Fruit fly (Drosophila melanogaster) whole organism, embryonic: Measurements from ENCODE around the gene HP1c.

Experiments used
- Abd-B ChIP-seq: fragments of 200-800 bp; sonication (Bioruptor generic); optimal IDR thresholded peaks from 2 replicates; lab custom pipeline; 2018; ENCODE audit warnings: missing biosample characterization, mild to moderate bottlenecking, missing genetic modification characterization, moderate library complexity
- Atf6 ChIP-seq: fragments of 200-800 bp; sonication (Bioruptor generic); IDR thresholded peaks from 2 replicates; pipeline ENCODE4 v1.3.6; 2022; ENCODE audit warnings: missing biosample characterization, missing genetic modification characterization
- Bdp1 ChIP-seq: fragments of 200-800 bp; sonication (Bioruptor generic); optimal IDR thresholded peaks from 3 replicates; lab custom pipeline; 2016; ENCODE audit warnings: missing biosample characterization, missing genetic modification characterization
- CG10147 ChIP-seq: fragments of 200-800 bp; sonication (Bioruptor generic); optimal IDR thresholded peaks from 2 replicates; lab custom pipeline; 2019; ENCODE audit warnings: missing biosample characterization, mild to moderate bottlenecking, missing genetic modification characterization, moderate library complexity
- CG10267 ChIP-seq: fragments of 200-800 bp; sonication (Bioruptor generic); optimal IDR thresholded peaks from 2 replicates; lab custom pipeline; 2018; ENCODE audit warnings: missing biosample characterization, mild to moderate bottlenecking, missing genetic modification characterization, moderate library complexity
- CG10462 ChIP-seq: fragments of 200-800 bp; sonication (Bioruptor generic); optimal IDR thresholded peaks from 2 replicates; lab custom pipeline; 2016; ENCODE audit warnings: missing biosample characterization, missing genetic modification characterization
- CG10565 ChIP-seq: fragments of 200-800 bp; sonication (Bioruptor generic); optimal IDR thresholded peaks from 3 replicates; lab custom pipeline; 2016; ENCODE audit warnings: missing biosample characterization, mild to moderate bottlenecking, missing genetic modification characterization
- CG11398 ChIP-seq: fragments of 200-800 bp; sonication (Bioruptor generic); optimal IDR thresholded peaks from 2 replicates; lab custom pipeline; 2016; ENCODE audit warnings: missing biosample characterization, missing genetic modification characterization
- CG11504 ChIP-seq: fragments of 200-800 bp; sonication (Bioruptor generic); optimal IDR thresholded peaks from 3 replicates; lab custom pipeline; 2019; ENCODE audit warnings: missing biosample characterization, mild to moderate bottlenecking, missing genetic modification characterization, moderate library complexity
- CG12104 ChIP-seq: fragments of 200-800 bp; sonication (Bioruptor generic); optimal IDR thresholded peaks from 3 replicates; lab custom pipeline; 2016; ENCODE audit warnings: missing biosample characterization, missing genetic modification characterization
- CG13424 ChIP-seq: fragments of 200-800 bp; sonication (Bioruptor generic); optimal IDR thresholded peaks from 2 replicates; lab custom pipeline; 2019; ENCODE audit warnings: missing biosample characterization, mild to moderate bottlenecking, missing genetic modification characterization, moderate library complexity
- CG13894 ChIP-seq: fragments of 200-800 bp; sonication (Bioruptor generic); optimal IDR thresholded peaks from 3 replicates; lab custom pipeline; 2018; ENCODE audit warnings: missing biosample characterization, mild to moderate bottlenecking, missing genetic modification characterization, moderate library complexity
- CG14014 ChIP-seq: fragments of 200-800 bp; sonication (Bioruptor generic); IDR thresholded peaks from 2 replicates; pipeline ENCODE4 v1.3.6; 2022; ENCODE audit warnings: missing biosample characterization, missing genetic modification characterization
- CG15514 ChIP-seq: fragments of 200-800 bp; sonication (Bioruptor generic); optimal IDR thresholded peaks from 3 replicates; lab custom pipeline; 2017; ENCODE audit warnings: missing biosample characterization, missing genetic modification characterization, mild to moderate bottlenecking, moderate library complexity, missing genetic modification reagents
- CG17385 ChIP-seq: fragments of 200-800 bp; sonication (Bioruptor generic); optimal IDR thresholded peaks from 3 replicates; lab custom pipeline; 2018; ENCODE audit warnings: missing biosample characterization, mild to moderate bottlenecking, missing genetic modification characterization
- CG1832 ChIP-seq: fragments of 200-800 bp; sonication (Bioruptor generic); optimal IDR thresholded peaks from 2 replicates; lab custom pipeline; 2017; ENCODE audit warnings: missing biosample characterization, mild to moderate bottlenecking, missing genetic modification characterization, inconsistent platforms
- CG18476 ChIP-seq: fragments of 200-800 bp; sonication (Bioruptor generic); optimal IDR thresholded peaks from 2 replicates; lab custom pipeline; 2016; ENCODE audit warnings: missing biosample characterization, mild to moderate bottlenecking, missing genetic modification characterization
- CG2875 ChIP-seq: fragments of 200-800 bp; sonication (Bioruptor generic); optimal IDR thresholded peaks from 2 replicates; lab custom pipeline; 2017; ENCODE audit warnings: missing biosample characterization, mild to moderate bottlenecking, missing genetic modification characterization, missing genetic modification reagents
- CG3281 ChIP-seq: fragments of 200-800 bp; sonication (Bioruptor generic); optimal IDR thresholded peaks from 3 replicates; lab custom pipeline; 2017; ENCODE audit warnings: missing biosample characterization, mild to moderate bottlenecking, missing genetic modification characterization
- CG34224 ChIP-seq: fragments of 200-800 bp; sonication (Bioruptor generic); IDR thresholded peaks from 3 replicates; pipeline ENCODE4 v1.3.6; 2022; ENCODE audit warnings: missing biosample characterization, missing genetic modification characterization; ENCODE audit not compliant: partially characterized antibody
- CG4820 ChIP-seq: fragments of 200-800 bp; sonication (Bioruptor generic); optimal IDR thresholded peaks from 3 replicates; lab custom pipeline; 2016; ENCODE audit warnings: missing biosample characterization, missing genetic modification characterization
- CG7745 ChIP-seq: fragments of 200-800 bp; sonication (Bioruptor generic); optimal IDR thresholded peaks from 2 replicates; lab custom pipeline; 2018; ENCODE audit warnings: missing biosample characterization, mild to moderate bottlenecking, missing genetic modification characterization, moderate library complexity
- CG9817 ChIP-seq: fragments of 200-800 bp; sonication (Bioruptor generic); optimal IDR thresholded peaks from 2 replicates; lab custom pipeline; 2018; ENCODE audit warnings: missing biosample characterization, mild to moderate bottlenecking, missing genetic modification characterization, moderate library complexity
- CG9876 ChIP-seq: fragments of 200-800 bp; sonication (Bioruptor generic); optimal IDR thresholded peaks from 2 replicates; lab custom pipeline; 2016; ENCODE audit warnings: missing biosample characterization, missing genetic modification characterization
- CrebB ChIP-seq: fragments of 200-800 bp; sonication (Bioruptor generic); optimal IDR thresholded peaks from 3 replicates; lab custom pipeline; 2018; ENCODE audit warnings: missing biosample characterization, mild to moderate bottlenecking, missing genetic modification characterization
- Deaf1 ChIP-seq: fragments of 200-800 bp; optimal IDR thresholded peaks from 3 replicates; lab custom pipeline; 2019; ENCODE audit warnings: missing biosample characterization, mild to moderate bottlenecking, missing genetic modification characterization, moderate library complexity
- Doc2 ChIP-seq: fragments of 200-800 bp; sonication (Bioruptor generic); IDR thresholded peaks from 2 replicates; pipeline ENCODE4 v1.3.6; 2022; ENCODE audit warnings: missing biosample characterization, missing genetic modification characterization
- Doc3 ChIP-seq: fragments of 200-800 bp; sonication (Bioruptor generic); IDR thresholded peaks from 3 replicates; pipeline ENCODE4 v1.3.6; 2022; ENCODE audit warnings: missing biosample characterization, missing genetic modification characterization; ENCODE audit not compliant: partially characterized antibody
- HLH4C ChIP-seq: fragments of 200-800 bp; sonication (Bioruptor generic); IDR thresholded peaks from 3 replicates; pipeline ENCODE4 v1.3.6; 2022; ENCODE audit warnings: missing biosample characterization, missing genetic modification characterization; ENCODE audit not compliant: partially characterized antibody
- Max ChIP-seq: fragments of 200-800 bp; sonication (Bioruptor generic); optimal IDR thresholded peaks from 2 replicates; lab custom pipeline; 2016; ENCODE audit warnings: missing biosample characterization, mild to moderate bottlenecking, missing genetic modification characterization
- NK7.1 ChIP-seq: fragments of 200-800 bp; sonication (Bioruptor generic); optimal IDR thresholded peaks from 3 replicates; lab custom pipeline; 2016; ENCODE audit warnings: missing biosample characterization, missing genetic modification characterization
- NfI ChIP-seq: fragments of 200-800 bp; sonication (Bioruptor generic); optimal IDR thresholded peaks from 3 replicates; lab custom pipeline; 2018; ENCODE audit warnings: missing biosample characterization, mild to moderate bottlenecking, missing genetic modification characterization, moderate library complexity
- Rx ChIP-seq: fragments of 200-800 bp; sonication (Bioruptor generic); IDR thresholded peaks from 2 replicates; pipeline ENCODE4 v1.3.6; 2022; ENCODE audit warnings: missing biosample characterization, missing genetic modification characterization
- Scr ChIP-seq: fragments of 200-800 bp; sonication (Bioruptor generic); IDR thresholded peaks from 2 replicates; pipeline ENCODE4 v1.3.6; 2022; ENCODE audit warnings: missing biosample characterization, missing genetic modification characterization; ENCODE audit not compliant: partially characterized antibody
- ara ChIP-seq: fragments of 200-800 bp; sonication (Bioruptor generic); IDR thresholded peaks from 2 replicates; pipeline ENCODE4 v1.3.6; 2022; ENCODE audit warnings: missing biosample characterization, missing genetic modification characterization
- bab2 ChIP-seq: fragments of 200-800 bp; sonication (Bioruptor generic); optimal IDR thresholded peaks from 2 replicates; lab custom pipeline; 2016; ENCODE audit warnings: missing biosample characterization, missing genetic modification characterization
- dm ChIP-seq: fragments of 200-800 bp; sonication (Bioruptor generic); optimal IDR thresholded peaks from 3 replicates; lab custom pipeline; 2016; ENCODE audit warnings: missing biosample characterization, missing genetic modification characterization
- emc ChIP-seq: fragments of 200-800 bp; sonication (Bioruptor generic); optimal IDR thresholded peaks from 2 replicates; lab custom pipeline; 2016; ENCODE audit warnings: missing biosample characterization, missing genetic modification characterization
- esg ChIP-seq: fragments of 200-800 bp; sonication (Bioruptor generic); conservative IDR thresholded peaks from 2 replicates; pipeline ENCODE4 v1.3.6; 2022; ENCODE audit warnings: missing biosample characterization, missing genetic modification characterization
- gcm2 ChIP-seq: fragments of 200-800 bp; sonication (Bioruptor generic); optimal IDR thresholded peaks from 2 replicates; lab custom pipeline; 2016; ENCODE audit warnings: missing biosample characterization, missing genetic modification characterization
- grau ChIP-seq: fragments of 200-800 bp; optimal IDR thresholded peaks from 3 replicates; lab custom pipeline; 2019; ENCODE audit warnings: missing biosample characterization, mild to moderate bottlenecking, missing genetic modification characterization, moderate library complexity
- grn ChIP-seq: fragments of 200-800 bp; sonication (Bioruptor generic); optimal IDR thresholded peaks from 3 replicates; lab custom pipeline; 2017; ENCODE audit warnings: missing biosample characterization, missing genetic modification characterization
- jumu ChIP-seq: fragments of 200-800 bp; sonication (Bioruptor generic); optimal IDR thresholded peaks from 3 replicates; lab custom pipeline; 2016; ENCODE audit warnings: missing biosample characterization, missing genetic modification characterization
- ken ChIP-seq: fragments of 200-800 bp; sonication (Bioruptor generic); IDR thresholded peaks from 3 replicates; pipeline ENCODE4 v1.3.6; 2022; ENCODE audit warnings: missing biosample characterization, missing genetic modification characterization
- oc ChIP-seq: fragments of 200-800 bp; sonication (Bioruptor generic); optimal IDR thresholded peaks from 2 replicates; lab custom pipeline; 2018; ENCODE audit warnings: missing biosample characterization, mild to moderate bottlenecking, missing genetic modification characterization, moderate library complexity
- pan ChIP-seq, 4 experiments: fragments of >200 bp in 3 of 4; fragments of 200-800 bp in 1 of 4; sonication (Bioruptor generic) in 1 of 4; optimal IDR thresholded peaks in 3 of 4; IDR thresholded peaks in 1 of 4; 2 replicates each; pipeline versions ENCODE4 v1.3.6 to Lab custom; 2017 to 2022; ENCODE audit warnings: missing biosample characterization in 2 of 4, missing genetic modification characterization in 2 of 4, mixed read lengths in 1 of 4
- psq ChIP-seq: fragments of 200-800 bp; sonication (Bioruptor generic); optimal IDR thresholded peaks from 2 replicates; lab custom pipeline; 2017; ENCODE audit warnings: missing biosample characterization, missing genetic modification characterization
- row ChIP-seq: fragments of 200-800 bp; sonication (Bioruptor generic); IDR thresholded peaks from 3 replicates; pipeline ENCODE4 v1.3.6; 2022; ENCODE audit warnings: missing biosample characterization, missing genetic modification characterization

HP1c gene

dm6 chr3R:22724149-22724973, 21.1 kb upstream of the HP1c start, which contains the start of gene Irp-1A (continued):
- TF ChIP-seq Doc3 (GFP tag; lab: Robert Waterston, UW), result peak; percentile 77
- TF ChIP-seq oc (tag; lab: Kevin White, UChicago), result peak; percentile 78
- peak; percentile 56; the same call in 1 of the 3 replicates for TF ChIP-seq ken (GFP tag; lab: Robert Waterston, UW)
- TF ChIP-seq Bdp1, result peak; percentile 3
- TF ChIP-seq CG1832 (GFP tag; lab: Kevin White, UChicago), result no peak
- TF ChIP-seq Abd-B (GFP tag; lab: Kevin White, UChicago), result peak; percentile 37
- TF ChIP-seq CG11398 (GFP tag; lab: Kevin White, UChicago), result no peak
- TF ChIP-seq CrebB (tag; lab: Kevin White, UChicago), result peak; percentile 54
- TF ChIP-seq pan (optimal IDR thresholded peaks at IDR 0.05; lab: Kevin White, UChicago), result no peak
- TF ChIP-seq pan (GFP tag; optimal IDR thresholded peaks at IDR 0.05 in 1 of 2, IDR thresholded peaks at IDR 0.05 in 1 of 2), result peak in 1 of 2 experiments; percentile 84
- TF ChIP-seq CG34224 (GFP tag; lab: Robert Waterston, UW), result peak; percentile 86
- TF ChIP-seq CG15514 (GFP tag; lab: Kevin White, UChicago), result peak; percentile 78
- no peak for TF ChIP-seq Rx
- peak; percentile 35 for TF ChIP-seq dm
- no peak for TF ChIP-seq CG7745 (tag; lab: Kevin White, UChicago)
- peak; percentile 2 for TF ChIP-seq CG4820 (GFP tag; lab: Kevin White, UChicago)
- peak; percentile 81 for TF ChIP-seq CG10267 (tag; lab: Kevin White, UChicago)
- TF ChIP-seq bab2 (GFP tag; lab: Kevin White, UChicago), result peak; percentile 3
- TF ChIP-seq ara (GFP tag; lab: Robert Waterston, UW), result no peak; the same call in 1 of the 2 replicates
- no peak for TF ChIP-seq CG9876 (GFP tag; lab: Kevin White, UChicago)
- TF ChIP-seq Max (GFP tag; lab: Kevin White, UChicago), result peak; percentile 56
- TF ChIP-seq emc (GFP tag; lab: Kevin White, UChicago), result no peak
- peak; percentile 73 for TF ChIP-seq CG17385 (GFP tag; lab: Kevin White, UChicago)
- peak; percentile 40 for TF ChIP-seq CG12104 (GFP tag; lab: Kevin White, UChicago)
- TF ChIP-seq Deaf1 (tag; lab: Kevin White, UChicago), result peak; percentile 57
- peak; percentile 83 for TF ChIP-seq CG10147
- TF ChIP-seq grau, result peak; percentile 85
- peak; percentile 76 for TF ChIP-seq CG3281 (GFP tag; lab: Kevin White, UChicago)
- peak; percentile 0 for TF ChIP-seq psq (GFP tag; lab: Kevin White, UChicago)
- TF ChIP-seq CG10565 (GFP tag; lab: Kevin White, UChicago), result no peak
- peak; percentile 3 for TF ChIP-seq gcm2 (GFP tag; lab: Kevin White, UChicago)
- TF ChIP-seq CG2875 (GFP tag; lab: Kevin White, UChicago), result peak; percentile 44
- TF ChIP-seq HLH4C (GFP tag; lab: Robert Waterston, UW), result peak; percentile 77
- no peak for TF ChIP-seq NK7.1 (GFP tag; lab: Kevin White, UChicago)
- TF ChIP-seq CG14014, result peak; percentile 81
- TF ChIP-seq CG13424, result peak; percentile 81
- no peak for TF ChIP-seq Doc2 (GFP tag; lab: Robert Waterston, UW)
- peak; percentile 83 for TF ChIP-seq Atf6 (GFP tag; lab: Robert Waterston, UW)
- TF ChIP-seq CG11504 (tag; lab: Kevin White, UChicago), result peak; percentile 85
- TF ChIP-seq CG10462 (GFP tag; lab: Kevin White, UChicago), result peak; percentile 31
- peak; percentile 18 for TF ChIP-seq CG18476 (GFP tag; lab: Kevin White, UChicago)
- TF ChIP-seq esg (GFP tag; lab: Robert Waterston, UW), result peak; percentile 47; the same call in 1 of the 2 replicates
- TF ChIP-seq Scr (GFP tag; lab: Robert Waterston, UW), result peak; percentile 90
- TF ChIP-seq NfI (GFP tag; lab: Kevin White, UChicago), result peak; percentile 62
- no peak for TF ChIP-seq grn
- TF ChIP-seq CG13894 (tag; lab: Kevin White, UChicago), result peak; percentile 81
- TF ChIP-seq jumu, result no peak
- TF ChIP-seq CG9817 (tag; lab: Kevin White, UChicago), result peak; percentile 59
- TF ChIP-seq row, result peak; percentile 86
